Worm (Caenorhabditis elegans): ENCODE data around the gene mdl-1.

Gene mdl-1

DNA sequence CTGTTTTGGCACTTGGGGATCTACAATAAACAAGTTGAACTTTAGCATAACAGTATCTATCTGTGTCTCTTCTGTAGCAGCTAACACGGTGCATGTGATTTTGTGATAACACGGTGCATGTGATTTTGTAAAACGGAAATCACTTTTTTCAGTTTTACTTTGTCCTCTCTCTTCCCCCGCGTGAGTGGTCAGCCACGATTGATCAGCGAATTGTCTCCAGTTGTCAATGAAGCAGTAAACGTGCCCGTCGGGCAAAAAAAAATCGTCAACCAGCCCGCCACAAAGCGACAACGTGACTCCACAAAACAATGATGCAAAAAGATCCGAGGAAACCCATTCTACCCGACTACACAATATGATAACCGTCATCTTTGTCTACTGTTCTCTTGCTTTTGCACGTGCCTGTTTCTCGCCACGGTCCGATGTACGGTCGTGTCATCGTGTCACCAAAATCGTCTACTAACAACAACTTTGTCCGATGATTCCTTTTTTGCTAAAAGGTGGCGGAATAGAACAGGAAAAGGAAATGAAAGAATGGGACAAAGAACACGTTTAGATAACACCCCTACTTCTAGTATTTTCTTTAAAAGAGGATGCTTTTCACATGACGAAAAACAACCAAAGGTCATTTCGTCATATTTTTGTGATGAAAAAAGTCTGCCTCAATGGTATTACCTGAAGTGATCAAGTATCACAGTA, 7.1 kb downstream of the mdl-1 start:
- TF ChIP-seq lin-39 (tag; optimal IDR thresholded peaks at IDR 0.05): no peak
- TF ChIP-seq crh-2 (tag; optimal IDR thresholded peaks at IDR 0.05): peak; percentile 47
- TF ChIP-seq nhr-21 (tag; optimal IDR thresholded peaks at IDR 0.05): peak; percentile 97
- TF ChIP-seq ztf-1 (GFP tag; conservative IDR thresholded peaks at IDR 0.05): no peak
- peak; percentile 83 for TF ChIP-seq sma-9 (GFP tag; optimal IDR thresholded peaks at IDR 0.05)
- no peak for TF ChIP-seq sma-9 (tag; optimal IDR thresholded peaks at IDR 0.05)
- peak; percentile 98 to 99 for TF ChIP-seq mdl-1 (tag; optimal IDR thresholded peaks at IDR 0.05)
- TF ChIP-seq lin-13 (GFP tag; optimal IDR thresholded peaks at IDR 0.05): no peak
- TF ChIP-seq ama-1 (optimal IDR thresholded peaks at IDR 0.05): no peak
- TF ChIP-seq lsy-2 (tag; optimal IDR thresholded peaks at IDR 0.05): peak in 1 of 2 experiments; percentile 53
- peak; percentile 97 for TF ChIP-seq nhr-129 (tag; optimal IDR thresholded peaks at IDR 0.05)
- TF ChIP-seq sma-3 (GFP tag; optimal IDR thresholded peaks at IDR 0.05): peak; percentile 96
- peak; percentile 66 for TF ChIP-seq blmp-1 (tag; optimal IDR thresholded peaks at IDR 0.05; ENCODE audit: insufficient read depth)
- TF ChIP-seq Y55F3AM.14 (GFP tag; optimal IDR thresholded peaks at IDR 0.05): peak; percentile 75
- peak; percentile 61 for TF ChIP-seq gmeb-1 (tag; optimal IDR thresholded peaks at IDR 0.05)
- TF ChIP-seq F13H6.1 (tag; optimal IDR thresholded peaks at IDR 0.05): peak; percentile 83
- TF ChIP-seq nhr-25 (tag; optimal IDR thresholded peaks at IDR 0.05): peak; percentile 92
- no peak for TF ChIP-seq peb-1 (tag; optimal IDR thresholded peaks at IDR 0.05)
- peak; percentile 26 for TF ChIP-seq sem-4 (tag; optimal IDR thresholded peaks at IDR 0.05)
- TF ChIP-seq ztf-4 (tag; optimal IDR thresholded peaks at IDR 0.05): peak; percentile 20
- TF ChIP-seq egl-27 (tag; optimal IDR thresholded peaks at IDR 0.05): peak; percentile 14
- TF ChIP-seq nhr-6 (tag; optimal IDR thresholded peaks at IDR 0.05): peak; percentile 30
- peak; percentile 7 for TF ChIP-seq fos-1 (tag; optimal IDR thresholded peaks at IDR 0.05)

DNA sequence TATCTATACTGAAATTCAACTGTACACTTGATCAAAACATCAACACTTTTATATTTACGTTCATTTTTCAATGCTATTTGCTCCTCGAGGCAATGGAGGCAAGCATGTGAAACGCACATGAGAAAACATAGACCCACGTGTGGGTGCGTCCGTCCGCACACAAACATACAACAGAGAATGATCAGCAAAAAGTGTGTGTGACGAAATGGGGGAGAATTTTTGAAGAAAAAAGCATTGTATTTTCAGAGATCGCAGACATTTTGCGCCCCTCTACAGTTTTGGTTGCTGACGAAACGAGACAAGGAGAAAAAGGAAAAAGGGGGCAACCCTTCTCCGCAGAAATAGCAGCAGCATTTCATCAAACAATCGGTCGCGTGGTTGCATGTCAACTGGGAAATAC, 8.0 kb downstream of the mdl-1 start:
- TF ChIP-seq sma-3 (GFP tag; optimal IDR thresholded peaks at IDR 0.05) (peak; percentile 94), aly-2 (tag; optimal IDR thresholded peaks at IDR 0.05) (no peak), lin-13 (GFP tag; optimal IDR thresholded peaks at IDR 0.05) (peak; percentile 33), snpc-4 (tag; optimal IDR thresholded peaks at IDR 0.05) (peak; percentile 61), unc-55 (GFP tag; optimal IDR thresholded peaks at IDR 0.05) (peak; percentile 61), skn-1 (tag; optimal IDR thresholded peaks at IDR 0.05) (no peak), elt-3 (tag; optimal IDR thresholded peaks at IDR 0.05) (no peak), mab-5 (tag; optimal IDR thresholded peaks at IDR 0.05) (no peak), fos-1 (tag; optimal IDR thresholded peaks at IDR 0.05) (peak; percentile 85), zag-1 (tag; optimal IDR thresholded peaks at IDR 0.05) (no peak), Y55F3AM.14 (GFP tag; optimal IDR thresholded peaks at IDR 0.05) (peak; percentile 84), ceh-16 (tag; optimal IDR thresholded peaks at IDR 0.05) (peak; percentile 54), sma-9 (GFP tag; optimal IDR thresholded peaks at IDR 0.05) (peak; percentile 100), sma-9 (tag; optimal IDR thresholded peaks at IDR 0.05) (no peak), egl-27 (tag; optimal IDR thresholded peaks at IDR 0.05) (peak; percentile 95), nhr-10 (tag; optimal IDR thresholded peaks at IDR 0.05) (peak; percentile 73), crh-2 (tag; optimal IDR thresholded peaks at IDR 0.05) (peak; percentile 83), nhr-11 (tag; optimal IDR thresholded peaks at IDR 0.05) (no peak), sem-4 (tag; optimal IDR thresholded peaks at IDR 0.05) (peak; percentile 75), nhr-6 (tag; optimal IDR thresholded peaks at IDR 0.05) (peak; percentile 72), nhr-21 (tag; optimal IDR thresholded peaks at IDR 0.05) (peak; percentile 94), nhr-23 (tag; optimal IDR thresholded peaks at IDR 0.05) (no peak), ama-1 (optimal IDR thresholded peaks at IDR 0.05) (no peak), nhr-129 (tag; optimal IDR thresholded peaks at IDR 0.05) (peak; percentile 96), ztf-4 (tag; optimal IDR thresholded peaks at IDR 0.05) (peak; percentile 24), blmp-1 (tag; optimal IDR thresholded peaks at IDR 0.05; ENCODE audit: insufficient read depth) (peak; percentile 79), nhr-25 (tag; optimal IDR thresholded peaks at IDR 0.05) (peak; percentile 96), nhr-77 (tag; optimal IDR thresholded peaks at IDR 0.05) (peak; percentile 13), C34F6.9 (tag; optimal IDR thresholded peaks at IDR 0.05) (peak; percentile 71), lin-11 (tag; optimal IDR thresholded peaks at IDR 0.05) (no peak), ztf-11 (tag; optimal IDR thresholded peaks at IDR 0.05) (no peak), gmeb-1 (tag; optimal IDR thresholded peaks at IDR 0.05) (peak; percentile 74), alr-1 (tag; optimal IDR thresholded peaks at IDR 0.05) (peak; percentile 51), ZK546.5 (tag; optimal IDR thresholded peaks at IDR 0.05) (no peak), lsy-2 (tag; optimal IDR thresholded peaks at IDR 0.05) (peak in 1 of 2 experiments; percentile 79), mdl-1 (tag; optimal IDR thresholded peaks at IDR 0.05) (peak; percentile 100), elt-1 (tag; optimal IDR thresholded peaks at IDR 0.05) (no peak), nhr-12 (tag; optimal IDR thresholded peaks at IDR 0.05) (no peak), ceh-82 (tag; optimal IDR thresholded peaks at IDR 0.05) (no peak), F13H6.1 (tag; optimal IDR thresholded peaks at IDR 0.05) (peak; percentile 98)

Data from whole organism, L2 larva.